Fruit fly (Drosophila melanogaster): Measurements from ENCODE around the gene CG32641.

Gene CG32641

dm6 chrX:13211357-13212137, 27.3 kb downstream of the CG32641 start, which contains the start of gene sno (continued):
- TF ChIP-seq CG18599 (GFP tag; optimal IDR thresholded peaks at IDR 0.05) (no peak), Scr (GFP tag; IDR thresholded peaks at IDR 0.05; ENCODE audit: partially characterized antibody) (peak; percentile 87), Hey (tag; optimal IDR thresholded peaks at IDR 0.05) (no peak), br (optimal IDR thresholded peaks at IDR 0.05) (no peak), CG18764 (GFP tag; optimal IDR thresholded peaks at IDR 0.05) (no peak), CG18262 (tag; optimal IDR thresholded peaks at IDR 0.05) (no peak), Fer3 (tag; optimal IDR thresholded peaks at IDR 0.05) (no peak), CG13123 (GFP tag; optimal IDR thresholded peaks at IDR 0.05) (no peak), Hr3 (GFP tag; optimal IDR thresholded peaks at IDR 0.05) (no peak), maf-S (GFP tag; optimal IDR thresholded peaks at IDR 0.05) (no peak), yki (optimal IDR thresholded peaks at IDR 0.05) (no peak), Atf6 (GFP tag; IDR thresholded peaks at IDR 0.05) (no peak), CG18619 (GFP tag; optimal IDR thresholded peaks at IDR 0.05) (no peak), tna (GFP tag; IDR thresholded peaks at IDR 0.05; ENCODE audit: partially characterized antibody) (peak; percentile 67), Neu2 (GFP tag; optimal IDR thresholded peaks at IDR 0.05; ENCODE audit: borderline replicate concordance) (no peak), hth (optimal IDR thresholded peaks at IDR 0.05) (no peak), CG2678 (tag; optimal IDR thresholded peaks at IDR 0.05) (no peak), CG10979 (tag; optimal IDR thresholded peaks at IDR 0.05) (no peak), pros (GFP tag; optimal IDR thresholded peaks at IDR 0.05) (no peak), CG31441 (GFP tag; IDR thresholded peaks at IDR 0.05) (no peak), CG32767 (GFP tag; IDR thresholded peaks at IDR 0.05) (no peak), CG10654 (GFP tag; optimal IDR thresholded peaks at IDR 0.05) (no peak), ato (GFP tag; IDR thresholded peaks at IDR 0.05; ENCODE audit: partially characterized antibody) (peak; percentile 59; the same call in 1 of the 2 replicates), klu (GFP tag; IDR thresholded peaks at IDR 0.05) (no peak), CG8359 (GFP tag; optimal IDR thresholded peaks at IDR 0.05; ENCODE audit: borderline replicate concordance) (no peak), Ada2b (GFP tag; IDR thresholded peaks at IDR 0.05) (no peak), CG7786 (GFP tag; optimal IDR thresholded peaks at IDR 0.05) (no peak), Atf3 (GFP tag; optimal IDR thresholded peaks at IDR 0.05) (no peak), crol (GFP tag; IDR thresholded peaks at IDR 0.05) (no peak), CkIIα-i1 (GFP tag; IDR thresholded peaks at IDR 0.05) (no peak), E2f1 (GFP tag; IDR thresholded peaks at IDR 0.05) (no peak), B-H1 (GFP tag; IDR thresholded peaks at IDR 0.05) (no peak), HmgD (GFP tag; optimal IDR thresholded peaks at IDR 0.05) (no peak), trh (GFP tag; optimal IDR thresholded peaks at IDR 0.05) (no peak), az2 (GFP tag; optimal IDR thresholded peaks at IDR 0.05) (no peak), otp (GFP tag; IDR thresholded peaks at IDR 0.05) (no peak), Lhr (GFP tag; optimal IDR thresholded peaks at IDR 0.05) (no peak), CG1602 (GFP tag; optimal IDR thresholded peaks at IDR 0.05) (no peak), CG12236 (GFP tag; optimal IDR thresholded peaks at IDR 0.05) (no peak), CG2199 (GFP tag; IDR thresholded peaks at IDR 0.05) (no peak), HLH54F (GFP tag; optimal IDR thresholded peaks at IDR 0.05) (no peak), sim (GFP tag; IDR thresholded peaks at IDR 0.05) (no peak), Sry-β (GFP tag; optimal IDR thresholded peaks at IDR 0.05) (no peak), C15 (GFP tag; IDR thresholded peaks at IDR 0.05) (no peak), Sox102F (GFP tag; optimal IDR thresholded peaks at IDR 0.05) (no peak), Ravus (GFP tag; IDR thresholded peaks at IDR 0.05) (no peak), Sox100B (GFP tag; optimal IDR thresholded peaks at IDR 0.05) (no peak), CG17359 (tag; optimal IDR thresholded peaks at IDR 0.05) (no peak), amos (GFP tag; IDR thresholded peaks at IDR 0.05; ENCODE audit: partially characterized antibody) (peak; percentile 89), CG3281 (GFP tag; optimal IDR thresholded peaks at IDR 0.05) (no peak), mirr (GFP tag; optimal IDR thresholded peaks at IDR 0.05) (no peak)

All from whole organism, embryonic.